Worm (Caenorhabditis elegans) whole organism, L4/young adult: Measurements from ENCODE around the gene C10B5.1.

Experiments used
- W03F9.2 ChIP-seq: fragments of 150-350 bp; optimal IDR thresholded peaks from 2 replicates; lab custom pipeline; 2014; ENCODE audit warnings: missing biosample characterization, missing genetic modification characterization
- dao-5 ChIP-seq: sonication (generic microtip); optimal IDR thresholded peaks from 2 replicates; lab custom pipeline; 2016; ENCODE audit warnings: missing genotype, missing genetic modification characterization, moderate library complexity, missing compliant biosample characterization
- him-1 ChIP-seq: sonication (generic microtip); optimal IDR thresholded peaks from 2 replicates; lab custom pipeline; 2016; ENCODE audit warnings: missing genotype, missing genetic modification reagents, missing genetic modification characterization, missing compliant biosample characterization

Gene C10B5.1

DNA sequence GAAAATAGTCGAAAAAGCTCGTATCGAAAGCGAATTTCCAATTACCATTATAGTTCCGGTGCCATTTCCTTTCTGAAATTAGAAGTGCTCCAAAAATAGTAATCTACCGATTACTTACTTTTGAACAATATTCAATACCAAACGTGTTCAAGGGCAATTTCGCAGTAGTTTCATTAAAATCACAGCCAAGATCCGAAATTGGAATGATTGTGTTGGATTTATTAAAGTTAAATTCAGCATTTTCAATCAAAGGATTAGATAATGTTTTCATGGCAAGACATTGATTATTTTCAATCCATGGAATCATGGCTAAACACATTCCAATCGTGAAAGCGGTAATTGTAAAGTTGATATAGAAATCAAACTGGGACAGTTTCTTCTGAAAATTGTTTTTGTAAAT is 51.7 kb downstream of the C10B5.1 start:
- TF ChIP-seq dao-5 (tag; lab: Kevin White, UChicago) (no peak), him-1 (tag; lab: Kevin White, UChicago) (no peak), W03F9.2 (tag; lab: Kevin White, UChicago) (no peak)
